Worm (Caenorhabditis elegans) whole organism, young adult: ENCODE results near the gene srx-135.

ENCODE experiments used
- F37B4.10 ChIP-seq: fragments of 200-800 bp; sonication (Bioruptor generic); IDR thresholded peaks from 2 replicates; pipeline ENCODE4 v1.3.6; 2022; ENCODE audit warnings: missing genetic modification characterization, missing compliant biosample characterization
- dpl-1 ChIP-seq: fragments of 150-350 bp; optimal IDR thresholded peaks from 2 replicates; lab custom pipeline; 2014; ENCODE audit warnings: missing biosample characterization, missing genetic modification reagents, missing genetic modification characterization
- lsl-1 ChIP-seq: fragments of 200-800 bp; sonication (Bioruptor generic); optimal IDR thresholded peaks from 2 replicates; lab custom pipeline; 2018; ENCODE audit warnings: mild to moderate bottlenecking, missing genetic modification characterization, moderate library complexity, missing compliant biosample characterization
- snpc-4 ChIP-seq, 5 experiments: fragments of 150-350 bp in 1 of 5; sonication (generic microtip) in 4 of 5; optimal IDR thresholded peaks; 2 replicates each; lab custom pipeline; 2014 to 2018; ENCODE audit warnings: missing genetic modification characterization in 5 of 5, missing biosample characterization in 3 of 5, antibody characterized with exemption in 2 of 5, mild to moderate bottlenecking in 2 of 5, missing compliant biosample characterization in 2 of 5, missing genotype in 2 of 5, moderate library complexity in 2 of 5, missing genetic modification reagents in 1 of 5

- TF ChIP-seq F37B4.10: no peak
- TF ChIP-seq lsl-1 (GFP tag; lab: Kevin White, UChicago): no peak
- TF ChIP-seq snpc-4 (GFP tag; optimal IDR thresholded peaks at IDR 0.05; lab: Kevin White, UChicago): no peak
- TF ChIP-seq snpc-4 (tag; optimal IDR thresholded peaks at IDR 0.05; lab: Kevin White, UChicago): no peak
- no peak for TF ChIP-seq dpl-1 (GFP tag; lab: Kevin White, UChicago)
Observed at ce11 chrV:13873323-13873722, 14.3 kb downstream of the srx-135 start.
